Worm (Caenorhabditis elegans) whole organism, mixed stage, embryonic: ENCODE measurements around the gene Y38E10A.14.

ENCODE experiments used
- bed-3 ChIP-seq: fragments of 200-800 bp; sonication (Bioruptor generic); optimal IDR thresholded peaks from 3 replicates; lab custom pipeline; 2018; ENCODE audit warnings: mild to moderate bottlenecking, missing genetic modification characterization, moderate library complexity, missing compliant biosample characterization
- blmp-1 ChIP-seq: fragments of 150-350 bp; optimal IDR thresholded peaks from 2 replicates; lab custom pipeline; 2014; ENCODE audit warnings: missing biosample characterization, missing genetic modification characterization
- ceh-39 ChIP-seq: fragments of 150-350 bp; optimal IDR thresholded peaks from 2 replicates; lab custom pipeline; 2014; ENCODE audit warnings: missing biosample characterization, missing genetic modification characterization
- ceh-43 ChIP-seq: fragments of 200-800 bp; sonication (Bioruptor generic); optimal IDR thresholded peaks from 2 replicates; lab custom pipeline; 2018; ENCODE audit warnings: mild to moderate bottlenecking, missing genetic modification characterization, moderate library complexity, missing compliant biosample characterization
- ceh-83 ChIP-seq: fragments of 200-800 bp; sonication (Bioruptor generic); optimal IDR thresholded peaks from 2 replicates; lab custom pipeline; 2018; ENCODE audit warnings: mild to moderate bottlenecking, missing genetic modification characterization, missing compliant biosample characterization
- ces-1 ChIP-seq: fragments of 150-350 bp; optimal IDR thresholded peaks from 2 replicates; lab custom pipeline; 2014; ENCODE audit warnings: missing biosample characterization, missing genetic modification reagents, missing genetic modification characterization
- cnd-1 ChIP-seq: fragments of 200-800 bp; sonication (Bioruptor generic); optimal IDR thresholded peaks from 2 replicates; lab custom pipeline; 2018; ENCODE audit warnings: mild to moderate bottlenecking, missing genetic modification characterization, missing compliant biosample characterization
- drap-1 ChIP-seq: fragments of 200-800 bp; sonication (Bioruptor generic); optimal IDR thresholded peaks from 3 replicates; lab custom pipeline; 2018; ENCODE audit warnings: mild to moderate bottlenecking, missing genetic modification characterization, missing compliant biosample characterization
- elt-1 ChIP-seq: sonication (generic microtip); optimal IDR thresholded peaks from 2 replicates; lab custom pipeline; 2017; ENCODE audit warnings: missing genetic modification characterization, mild to moderate bottlenecking, missing compliant biosample characterization, antibody characterized with exemption, moderate library complexity, borderline replicate concordance; ENCODE audit not compliant: insufficient read depth
- elt-3 ChIP-seq: fragments of 150-350 bp; optimal IDR thresholded peaks from 2 replicates; lab custom pipeline; 2014; ENCODE audit warnings: missing biosample characterization, missing genetic modification characterization
- flh-1 ChIP-seq: fragments of 200-800 bp; sonication (Bioruptor generic); optimal IDR thresholded peaks from 2 replicates; lab custom pipeline; 2018; ENCODE audit warnings: mild to moderate bottlenecking, missing genetic modification characterization, moderate library complexity, missing compliant biosample characterization
- ham-2 ChIP-seq: fragments of 200-800 bp; sonication (Bioruptor generic); optimal IDR thresholded peaks from 2 replicates; lab custom pipeline; 2018; ENCODE audit warnings: mild to moderate bottlenecking, missing genetic modification characterization, missing compliant biosample characterization
- hlh-1 ChIP-seq: fragments of 150-350 bp; optimal IDR thresholded peaks from 2 replicates; lab custom pipeline; 2014; ENCODE audit warnings: missing biosample characterization, missing genetic modification reagents, missing genetic modification characterization
- lin-13 ChIP-seq: fragments of 150-350 bp; optimal IDR thresholded peaks from 2 replicates; lab custom pipeline; 2014; ENCODE audit warnings: missing biosample characterization, missing genetic modification characterization
- lsy-2 ChIP-seq: fragments of 150-350 bp; optimal IDR thresholded peaks from 2 replicates; lab custom pipeline; 2014; ENCODE audit warnings: missing biosample characterization, missing genetic modification characterization
- mab-5 ChIP-seq: fragments of 150-350 bp; optimal IDR thresholded peaks from 2 replicates; lab custom pipeline; 2014; ENCODE audit warnings: missing biosample characterization, missing genetic modification characterization
- mep-1 ChIP-seq: fragments of 150-350 bp; optimal IDR thresholded peaks from 2 replicates; lab custom pipeline; 2017; ENCODE audit warnings: missing biosample characterization, missing genetic modification reagents, missing genetic modification characterization, inconsistent platforms
- mls-2 ChIP-seq: sonication (generic microtip); optimal IDR thresholded peaks from 2 replicates; lab custom pipeline; 2016; ENCODE audit warnings: mild to moderate bottlenecking, missing genetic modification characterization, moderate library complexity, missing compliant biosample characterization
- nhr-12 ChIP-seq: fragments of 150-350 bp; optimal IDR thresholded peaks from 2 replicates; lab custom pipeline; 2014; ENCODE audit warnings: missing biosample characterization, missing genetic modification characterization
- nhr-2 ChIP-seq: fragments of 150-350 bp; optimal IDR thresholded peaks from 2 replicates; lab custom pipeline; 2014; ENCODE audit warnings: missing biosample characterization, missing genetic modification characterization
- nhr-237 ChIP-seq: fragments of 150-350 bp; optimal IDR thresholded peaks from 2 replicates; lab custom pipeline; 2014; ENCODE audit warnings: missing biosample characterization, missing genetic modification characterization
- nhr-28 ChIP-seq: fragments of 150-350 bp; optimal IDR thresholded peaks from 2 replicates; lab custom pipeline; 2014; ENCODE audit warnings: missing biosample characterization, missing genetic modification characterization
- nhr-76 ChIP-seq: sonication (generic microtip); optimal IDR thresholded peaks from 2 replicates; lab custom pipeline; 2017; ENCODE audit warnings: missing biosample characterization, missing genetic modification characterization
- pha-4 ChIP-seq: fragments of 150-350 bp; optimal IDR thresholded peaks from 2 replicates; lab custom pipeline; 2018; ENCODE audit warnings: missing biosample characterization, missing genetic modification reagents, missing genetic modification characterization
- snpc-4 ChIP-seq: fragments of 150-350 bp; optimal IDR thresholded peaks from 2 replicates; lab custom pipeline; 2014; ENCODE audit warnings: missing biosample characterization, missing genetic modification characterization
- sptf-1 ChIP-seq: sonication (generic microtip); optimal IDR thresholded peaks from 2 replicates; lab custom pipeline; 2017; ENCODE audit warnings: mild to moderate bottlenecking, missing genetic modification characterization, moderate library complexity, missing compliant biosample characterization
- tbx-8 ChIP-seq: fragments of 200-800 bp; sonication (Bioruptor generic); optimal IDR thresholded peaks from 2 replicates; lab custom pipeline; 2018; ENCODE audit warnings: mild to moderate bottlenecking, missing genetic modification characterization, moderate library complexity, missing compliant biosample characterization
- unc-120 ChIP-seq: sonication (generic microtip); optimal IDR thresholded peaks from 2 replicates; lab custom pipeline; 2017; ENCODE audit warnings: missing genetic modification characterization, missing compliant biosample characterization; ENCODE audit not compliant: poor library complexity, severe bottlenecking
- unc-39 ChIP-seq: fragments of 150-350 bp; optimal IDR thresholded peaks from 2 replicates; lab custom pipeline; 2014; ENCODE audit warnings: missing biosample characterization, missing genetic modification characterization
- unc-62 ChIP-seq: fragments of 150-350 bp; optimal IDR thresholded peaks from 2 replicates; lab custom pipeline; 2014; ENCODE audit warnings: missing biosample characterization, missing genetic modification reagents, missing genetic modification characterization
- zip-8 ChIP-seq: fragments of 150-350 bp; optimal IDR thresholded peaks from 2 replicates; lab custom pipeline; 2014; ENCODE audit warnings: missing biosample characterization, missing genetic modification characterization
- ztf-11 ChIP-seq: fragments of 150-350 bp; optimal IDR thresholded peaks from 2 replicates; lab custom pipeline; 2014; ENCODE audit warnings: missing biosample characterization, missing genetic modification characterization

The Y38E10A.14 gene

ce11 chrII:12615413-12615812 lies 8.9 kb downstream of the Y38E10A.14 start:
- TF ChIP-seq ztf-11 (tag; lab: Kevin White, UChicago) (no peak), snpc-4 (tag; lab: Kevin White, UChicago) (no peak), nhr-237 (tag; lab: Kevin White, UChicago) (no peak), drap-1 (GFP tag; lab: Kevin White, UChicago) (no peak), nhr-76 (tag; lab: Kevin White, UChicago) (no peak), ham-2 (GFP tag; lab: Kevin White, UChicago) (no peak), nhr-12 (tag; lab: Kevin White, UChicago) (no peak), bed-3 (GFP tag; lab: Kevin White, UChicago) (no peak), flh-1 (no peak), pha-4 (no peak), sptf-1 (tag; lab: Kevin White, UChicago) (no peak), ces-1 (GFP tag; lab: Kevin White, UChicago) (no peak), ceh-83 (GFP tag; lab: Kevin White, UChicago) (no peak), elt-3 (tag; lab: Kevin White, UChicago) (no peak)

- TF ChIP-seq ztf-11 (tag; lab: Kevin White, UChicago), result no peak
- TF ChIP-seq unc-39 (tag; lab: Kevin White, UChicago), result no peak
- TF ChIP-seq nhr-28 (tag; lab: Kevin White, UChicago), result no peak
- no peak for TF ChIP-seq tbx-8 (GFP tag; lab: Kevin White, UChicago)
- TF ChIP-seq flh-1, result no peak
- no peak for TF ChIP-seq elt-1 (tag; lab: Kevin White, UChicago)
- no peak for TF ChIP-seq drap-1 (GFP tag; lab: Kevin White, UChicago)
- TF ChIP-seq lin-13 (tag; lab: Kevin White, UChicago), result no peak
- TF ChIP-seq ceh-39 (tag; lab: Kevin White, UChicago), result no peak
- no peak for TF ChIP-seq ceh-43 (GFP tag; lab: Kevin White, UChicago)
Measured at ce11 chrII:12612218-12612617, 12.1 kb downstream of the Y38E10A.14 start, which contains the start of gene nspe-4. nspe-4 (plus strand) TSS chrII:12612518.

- TF ChIP-seq unc-39 (tag; lab: Kevin White, UChicago), result no peak
Measured at ce11 chrII:12608653-12609052, 15.7 kb downstream of the Y38E10A.14 start, which contains the start of gene Y38E10A.9. Y38E10A.9 (plus strand) TSS chrII:12608953.

- no peak for TF ChIP-seq ceh-43 (GFP tag; lab: Kevin White, UChicago)
- TF ChIP-seq nhr-12 (tag; lab: Kevin White, UChicago), result no peak
- no peak for TF ChIP-seq sptf-1 (tag; lab: Kevin White, UChicago)
- no peak for TF ChIP-seq nhr-2 (tag; lab: Kevin White, UChicago)
- no peak for TF ChIP-seq nhr-237 (tag; lab: Kevin White, UChicago)
- TF ChIP-seq lsy-2 (tag; lab: Kevin White, UChicago), result no peak
- TF ChIP-seq snpc-4 (tag; lab: Kevin White, UChicago), result no peak
- TF ChIP-seq unc-62 (GFP tag; lab: Kevin White, UChicago), result no peak
- no peak for TF ChIP-seq ces-1 (GFP tag; lab: Kevin White, UChicago)
- TF ChIP-seq mls-2 (tag; lab: Kevin White, UChicago), result no peak
- TF ChIP-seq lin-13 (tag; lab: Kevin White, UChicago), result no peak
- TF ChIP-seq blmp-1 (tag; lab: Kevin White, UChicago), result no peak
- TF ChIP-seq ztf-11 (tag; lab: Kevin White, UChicago), result no peak
- TF ChIP-seq mab-5 (tag; lab: Kevin White, UChicago), result no peak
- no peak for TF ChIP-seq nhr-76 (tag; lab: Kevin White, UChicago)
- TF ChIP-seq elt-3 (tag; lab: Kevin White, UChicago), result no peak
- TF ChIP-seq ceh-39 (tag; lab: Kevin White, UChicago), result no peak
- no peak for TF ChIP-seq zip-8 (tag; lab: Kevin White, UChicago)
Measured at ce11 chrII:12606900-12607299, 17.4 kb downstream of the Y38E10A.14 start, which contains the start of gene Y38E10A.8. Y38E10A.8 (plus strand) TSS chrII:12607200.

- TF ChIP-seq ceh-83 (GFP tag; lab: Kevin White, UChicago), result no peak
- no peak for TF ChIP-seq snpc-4 (tag; lab: Kevin White, UChicago)
- no peak for TF ChIP-seq lsy-2 (tag; lab: Kevin White, UChicago)
- no peak for TF ChIP-seq ztf-11 (tag; lab: Kevin White, UChicago)
- no peak for TF ChIP-seq bed-3 (GFP tag; lab: Kevin White, UChicago)
- TF ChIP-seq drap-1 (GFP tag; lab: Kevin White, UChicago), result no peak
- TF ChIP-seq lin-13 (tag; lab: Kevin White, UChicago), result no peak
- no peak for TF ChIP-seq hlh-1 (tag; lab: Kevin White, UChicago)
- no peak for TF ChIP-seq ceh-43 (GFP tag; lab: Kevin White, UChicago)
- no peak for TF ChIP-seq cnd-1 (tag; lab: Kevin White, UChicago)
- no peak for TF ChIP-seq nhr-28 (tag; lab: Kevin White, UChicago)
- no peak for TF ChIP-seq nhr-2 (tag; lab: Kevin White, UChicago)
- no peak for TF ChIP-seq unc-120 (tag; lab: Kevin White, UChicago)
- no peak for TF ChIP-seq pha-4
- TF ChIP-seq mep-1 (tag; lab: Kevin White, UChicago), result no peak
- no peak for TF ChIP-seq blmp-1 (tag; lab: Kevin White, UChicago)
- TF ChIP-seq elt-3 (tag; lab: Kevin White, UChicago), result no peak
- no peak for TF ChIP-seq ceh-39 (tag; lab: Kevin White, UChicago)
- TF ChIP-seq sptf-1 (tag; lab: Kevin White, UChicago), result no peak
- no peak for TF ChIP-seq elt-1 (tag; lab: Kevin White, UChicago)
- TF ChIP-seq, all 35 proteins: peak for 0
Measured at ce11 chrII:12606108-12606507, 18.2 kb downstream of the Y38E10A.14 start.
